Worm (Caenorhabditis elegans): Measurements from ENCODE around the gene acly-1.

The acly-1 gene

DNA sequence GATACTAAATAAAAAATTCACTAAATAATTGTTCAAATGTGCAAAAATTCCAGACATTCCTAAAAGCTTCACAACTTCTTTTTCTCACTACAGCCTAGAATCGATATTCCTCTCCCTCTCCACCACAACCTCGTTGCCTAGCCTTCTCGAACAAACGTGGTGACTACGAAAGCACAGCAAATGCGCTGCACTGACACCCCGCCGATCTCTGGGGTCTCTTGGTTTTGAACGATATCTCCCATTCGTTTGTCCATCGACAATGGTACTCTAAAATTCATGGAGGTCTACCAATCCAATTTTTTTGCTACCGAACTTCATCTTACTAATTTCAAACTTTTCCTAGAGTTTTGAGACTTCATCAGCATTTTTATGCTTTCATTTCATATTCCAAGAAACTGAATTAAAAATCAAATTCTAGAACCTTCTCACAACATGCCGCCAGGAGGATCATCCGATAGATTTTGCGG lies 29.0 kb upstream of the acly-1 start, which contains the start of gene W05H7.1:
W05H7.1 (plus strand) TSS at position 417 of the 467 bp plus-strand sequence.
- TF ChIP-seq lim-6 (tag; optimal IDR thresholded peaks at IDR 0.05), result no peak
- TF ChIP-seq pha-4 (tag; optimal IDR thresholded peaks at IDR 0.05), result no peak
- TF ChIP-seq hlh-15 (tag; optimal IDR thresholded peaks at IDR 0.05), result no peak
- no peak for TF ChIP-seq unc-86 (tag; optimal IDR thresholded peaks at IDR 0.05)
- TF ChIP-seq sdc-2 (tag; optimal IDR thresholded peaks at IDR 0.05), result peak; percentile 63
- TF ChIP-seq F13H6.1 (tag; optimal IDR thresholded peaks at IDR 0.05), result no peak
- peak; percentile 34 for TF ChIP-seq nfya-1 (tag; optimal IDR thresholded peaks at IDR 0.05)
- peak; percentile 14 for TF ChIP-seq rnt-1 (tag; optimal IDR thresholded peaks at IDR 0.05)
- TF ChIP-seq che-1 (tag; optimal IDR thresholded peaks at IDR 0.05), result no peak
- TF ChIP-seq hlh-30 (tag; optimal IDR thresholded peaks at IDR 0.05; ENCODE audit: insufficient read depth), result no peak
- TF ChIP-seq lin-11 (tag; optimal IDR thresholded peaks at IDR 0.05), result no peak
- no peak for TF ChIP-seq tbx-7 (tag; optimal IDR thresholded peaks at IDR 0.05)
- TF ChIP-seq mec-3 (tag; optimal IDR thresholded peaks at IDR 0.05; ENCODE audit: borderline replicate concordance), result no peak
- TF ChIP-seq nhr-11 (tag; optimal IDR thresholded peaks at IDR 0.05), result no peak
- TF ChIP-seq odd-2 (tag; optimal IDR thresholded peaks at IDR 0.05), result no peak
- no peak for TF ChIP-seq K02D7.2 (tag; optimal IDR thresholded peaks at IDR 0.05)
- no peak for TF ChIP-seq ceh-24 (tag; optimal IDR thresholded peaks at IDR 0.05)
- TF ChIP-seq ref-2 (tag; optimal IDR thresholded peaks at IDR 0.05), result no peak
- no peak for TF ChIP-seq fkh-6 (tag; optimal IDR thresholded peaks at IDR 0.05)
- no peak for TF ChIP-seq pros-1 (tag; optimal IDR thresholded peaks at IDR 0.05)
- no peak for TF ChIP-seq zip-5 (tag; optimal IDR thresholded peaks at IDR 0.05)
- TF ChIP-seq C38D4.7 (GFP tag; optimal IDR thresholded peaks at IDR 0.05), result no peak
- TF ChIP-seq hlh-13 (GFP tag; optimal IDR thresholded peaks at IDR 0.05), result no peak
- no peak for TF ChIP-seq elt-2 (tag; optimal IDR thresholded peaks at IDR 0.05)
- TF ChIP-seq madf-2 (tag; optimal IDR thresholded peaks at IDR 0.05), result no peak
- no peak for TF ChIP-seq ceh-34 (tag; optimal IDR thresholded peaks at IDR 0.05)
- no peak for TF ChIP-seq ztf-16 (tag; optimal IDR thresholded peaks at IDR 0.05)
- TF ChIP-seq tbx-2 (tag; optimal IDR thresholded peaks at IDR 0.05), result peak; percentile 60
- peak; percentile 35 for TF ChIP-seq ceh-31 (tag; optimal IDR thresholded peaks at IDR 0.05)
- TF ChIP-seq K09A11.1 (tag; optimal IDR thresholded peaks at IDR 0.05; ENCODE audit: insufficient read depth), result no peak
- TF ChIP-seq ceh-48 (tag; optimal IDR thresholded peaks at IDR 0.05), result peak; percentile 70
- no peak for TF ChIP-seq eyg-1 (tag; optimal IDR thresholded peaks at IDR 0.05)
- no peak for TF ChIP-seq pat-9 (tag; optimal IDR thresholded peaks at IDR 0.05)
- TF ChIP-seq sox-4 (tag; optimal IDR thresholded peaks at IDR 0.05), result no peak
- TF ChIP-seq sox-2 (GFP tag; IDR thresholded peaks at IDR 0.05), result no peak
- TF ChIP-seq pax-1 (tag; optimal IDR thresholded peaks at IDR 0.05), result no peak
- no peak for TF ChIP-seq elt-4 (tag; optimal IDR thresholded peaks at IDR 0.05)
- TF ChIP-seq ahr-1 (tag; optimal IDR thresholded peaks at IDR 0.05), result no peak
- no peak for TF ChIP-seq ceh-30 (tag; optimal IDR thresholded peaks at IDR 0.05)
- TF ChIP-seq ttx-3 (tag; optimal IDR thresholded peaks at IDR 0.05), result no peak
- TF ChIP-seq unc-3 (GFP tag; conservative IDR thresholded peaks at IDR 0.05), result no peak
- no peak for TF ChIP-seq unc-3 (tag; optimal IDR thresholded peaks at IDR 0.05)
- no peak for TF ChIP-seq pha-2 (tag; optimal IDR thresholded peaks at IDR 0.05)
- TF ChIP-seq ceh-18 (tag; optimal IDR thresholded peaks at IDR 0.05), result peak; percentile 4
- TF ChIP-seq syd-9 (tag; optimal IDR thresholded peaks at IDR 0.05), result no peak

DNA sequence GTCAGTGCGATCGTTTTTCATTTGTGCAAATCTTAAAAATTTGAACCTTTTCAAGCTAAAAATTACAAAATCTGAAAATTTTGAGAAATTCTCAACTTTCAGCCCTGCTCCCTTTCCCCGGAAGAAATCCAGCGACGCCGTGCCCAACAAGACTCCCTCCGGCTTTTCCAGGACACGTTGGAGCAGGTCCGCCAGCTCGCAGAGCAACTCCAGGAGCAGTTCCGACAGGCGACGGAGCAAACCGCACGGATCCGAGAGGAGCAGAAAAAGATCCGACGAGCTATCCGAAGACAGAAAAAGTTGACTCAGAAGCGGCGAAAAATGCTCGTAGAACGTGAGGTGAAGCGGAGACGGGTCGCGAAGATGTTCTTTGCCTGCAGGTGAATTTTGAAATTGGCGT lies 28.1 kb upstream of the acly-1 start:
- no peak for TF ChIP-seq ceh-22 (tag; optimal IDR thresholded peaks at IDR 0.05)
- TF ChIP-seq lin-11 (tag; optimal IDR thresholded peaks at IDR 0.05), result no peak
- TF ChIP-seq hlh-6 (tag; optimal IDR thresholded peaks at IDR 0.05), result no peak
- no peak for TF ChIP-seq hlh-30 (tag; optimal IDR thresholded peaks at IDR 0.05; ENCODE audit: insufficient read depth)
- TF ChIP-seq tbx-2 (tag; optimal IDR thresholded peaks at IDR 0.05), result no peak
- no peak for TF ChIP-seq ceh-14 (tag; optimal IDR thresholded peaks at IDR 0.05)
